Fruit fly (Drosophila melanogaster): Measurements from ENCODE around the gene Ace.

The Ace gene

DNA sequence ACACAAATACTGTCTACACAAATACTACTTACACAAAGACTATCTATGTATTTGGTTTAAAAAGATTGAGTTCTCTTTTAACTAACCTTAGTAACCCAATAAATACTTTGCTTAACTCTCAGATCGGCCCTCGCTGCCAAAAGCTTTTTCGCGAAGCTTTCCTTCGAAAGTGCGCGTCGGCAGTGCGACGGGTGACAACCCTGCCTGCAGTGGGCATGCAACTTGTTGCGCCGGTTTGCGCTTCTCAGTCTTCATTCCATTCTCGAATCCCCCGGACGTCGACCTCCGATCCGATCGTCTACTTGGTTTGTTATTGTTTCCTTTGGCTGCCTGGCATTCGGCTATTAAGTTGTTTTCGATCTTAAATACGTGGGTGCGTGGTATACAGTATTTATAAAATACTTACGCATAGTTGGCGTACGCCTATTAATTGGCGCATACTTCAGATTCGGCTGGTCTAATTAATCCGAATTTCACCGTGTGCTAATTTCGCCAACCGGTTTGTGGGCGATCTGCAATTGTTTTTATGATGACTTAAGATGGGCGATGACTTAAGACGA, 877 bp upstream of the Ace start, which contains the start of gene CG11686 (continued):
- TF ChIP-seq CG8944 (GFP tag; optimal IDR thresholded peaks at IDR 0.05) (no peak), Abd-B (GFP tag; optimal IDR thresholded peaks at IDR 0.05) (no peak), sr (GFP tag; IDR thresholded peaks at IDR 0.05) (peak; percentile 76), ham (GFP tag; IDR thresholded peaks at IDR 0.05) (no peak), CG34224 (GFP tag; IDR thresholded peaks at IDR 0.05; ENCODE audit: partially characterized antibody) (no peak), CG9437 (GFP tag; optimal IDR thresholded peaks at IDR 0.05) (no peak), CG17186 (GFP tag; optimal IDR thresholded peaks at IDR 0.05) (peak; percentile 50), pan (optimal IDR thresholded peaks at IDR 0.05) (no peak), pan (GFP tag; optimal IDR thresholded peaks at IDR 0.05 in 1 of 2, IDR thresholded peaks at IDR 0.05 in 1 of 2) (no peak), al (GFP tag; IDR thresholded peaks at IDR 0.05) (no peak), row (GFP tag; IDR thresholded peaks at IDR 0.05) (peak; percentile 90), CG31224 (GFP tag; IDR thresholded peaks at IDR 0.05) (no peak), CG34422 (GFP tag; IDR thresholded peaks at IDR 0.05) (peak; percentile 75; the same call in 1 of the 3 replicates), jumu (GFP tag; optimal IDR thresholded peaks at IDR 0.05) (no peak), CG12391 (tag; optimal IDR thresholded peaks at IDR 0.05) (peak; percentile 21), CG2199 (GFP tag; IDR thresholded peaks at IDR 0.05) (0 out of 3 replicates have a peak, but pooled peaks have one; percentile 30), HLHmδ (GFP tag; optimal IDR thresholded peaks at IDR 0.05) (peak; percentile 33), Max (GFP tag; optimal IDR thresholded peaks at IDR 0.05) (no peak), BtbVII (GFP tag; optimal IDR thresholded peaks at IDR 0.05) (no peak), nmo (GFP tag; optimal IDR thresholded peaks at IDR 0.05) (no peak), schlank (tag; optimal IDR thresholded peaks at IDR 0.05) (no peak), CG7357 (GFP tag; IDR thresholded peaks at IDR 0.05) (no peak), lab (GFP tag; optimal IDR thresholded peaks at IDR 0.05) (peak; percentile 44), nau (GFP tag; optimal IDR thresholded peaks at IDR 0.05) (no peak), Vsx1 (GFP tag; optimal IDR thresholded peaks at IDR 0.05) (no peak), lilli (GFP tag; optimal IDR thresholded peaks at IDR 0.05) (peak; percentile 6), gcm (GFP tag; optimal IDR thresholded peaks at IDR 0.05) (no peak), pho (GFP tag; optimal IDR thresholded peaks at IDR 0.05) (peak; percentile 2), sima (GFP tag; optimal IDR thresholded peaks at IDR 0.05) (no peak), CG32772 (GFP tag; IDR thresholded peaks at IDR 0.05) (no peak), Hr51 (GFP tag; optimal IDR thresholded peaks at IDR 0.05) (peak in 1 of 2 experiments; percentile 6), insv (GFP tag; optimal IDR thresholded peaks at IDR 0.05) (no peak), gt (GFP tag; IDR thresholded peaks at IDR 0.05) (no peak), Eip74EF (GFP tag; optimal IDR thresholded peaks at IDR 0.05) (no peak), CG2116 (GFP tag; optimal IDR thresholded peaks at IDR 0.05) (no peak), tap (tag; optimal IDR thresholded peaks at IDR 0.05) (no peak), CG12155 (GFP tag; optimal IDR thresholded peaks at IDR 0.05) (no peak), MTF-1 (GFP tag; optimal IDR thresholded peaks at IDR 0.05; ENCODE audit: borderline replicate concordance) (peak; percentile 17), Gug (GFP tag; IDR thresholded peaks at IDR 0.05) (no peak), CG18262 (tag; optimal IDR thresholded peaks at IDR 0.05) (no peak), stwl (tag; optimal IDR thresholded peaks at IDR 0.05) (peak; percentile 9), NfI (GFP tag; optimal IDR thresholded peaks at IDR 0.05) (peak; percentile 2), trh (GFP tag; optimal IDR thresholded peaks at IDR 0.05) (no peak), Med (GFP tag) (peak; percentile 89), D19B (GFP tag; optimal IDR thresholded peaks at IDR 0.05) (no peak), dimm (GFP tag; IDR thresholded peaks at IDR 0.05) (no peak), CG1602 (GFP tag; optimal IDR thresholded peaks at IDR 0.05) (no peak), CG4617 (GFP tag; optimal IDR thresholded peaks at IDR 0.05; ENCODE audit: borderline replicate concordance) (no peak), Six4 (GFP tag; optimal IDR thresholded peaks at IDR 0.05) (no peak), croc (GFP tag; conservative IDR thresholded peaks at IDR 0.05) (no peak)
